Worm (Caenorhabditis elegans) whole organism, L4 larva: ENCODE results near the gene clec-227.

Experiments
- R02D3.7 ChIP-seq: fragments of 150-350 bp; sonication (generic microtip); optimal IDR thresholded peaks from 3 replicates; lab custom pipeline; 2014; ENCODE audit warnings: missing biosample characterization, missing genetic modification characterization
- cey-2 ChIP-seq: sonication (generic microtip); optimal IDR thresholded peaks from 3 replicates; lab custom pipeline; 2017; ENCODE audit warnings: missing genetic modification characterization, mild to moderate bottlenecking, missing compliant biosample characterization, antibody characterized with exemption, borderline replicate concordance; ENCODE audit not compliant: insufficient read depth
- daf-8 ChIP-seq: fragments of 200-800 bp; sonication (Bioruptor generic); IDR thresholded peaks from 2 replicates; pipeline ENCODE4 v1.3.6; 2022; ENCODE audit warnings: missing genetic modification characterization, missing compliant biosample characterization
- dmd-9 ChIP-seq: fragments of 200-800 bp; sonication (Bioruptor generic); IDR thresholded peaks from 2 replicates; pipeline ENCODE4 v1.3.6; 2022; ENCODE audit warnings: missing genetic modification reagents, missing genetic modification characterization, missing compliant biosample characterization
- egl-27 ChIP-seq: sonication (generic microtip); optimal IDR thresholded peaks from 3 replicates; lab custom pipeline; 2017; ENCODE audit warnings: missing biosample characterization, missing genetic modification reagents, missing genetic modification characterization
- fkh-10 ChIP-seq: fragments of 150-350 bp; optimal IDR thresholded peaks from 2 replicates; lab custom pipeline; 2014; ENCODE audit warnings: missing biosample characterization, missing genetic modification reagents, missing genetic modification characterization
- jun-1 ChIP-seq: fragments of 150-350 bp; optimal IDR thresholded peaks from 2 replicates; lab custom pipeline; 2014; ENCODE audit warnings: missing biosample characterization, missing genetic modification reagents, missing genetic modification characterization
- nhr-11 ChIP-seq: fragments of 150-350 bp; optimal IDR thresholded peaks from 2 replicates; lab custom pipeline; 2014; ENCODE audit warnings: missing biosample characterization, missing genetic modification characterization
- nhr-28 ChIP-seq: fragments of 150-350 bp; optimal IDR thresholded peaks from 2 replicates; lab custom pipeline; 2014; ENCODE audit warnings: missing biosample characterization, missing genetic modification characterization
- nhr-76 ChIP-seq: fragments of 150-350 bp; optimal IDR thresholded peaks from 2 replicates; lab custom pipeline; 2014; ENCODE audit warnings: missing biosample characterization, missing genetic modification characterization
- nhr-77 ChIP-seq: fragments of 150-350 bp; optimal IDR thresholded peaks from 2 replicates; lab custom pipeline; 2014; ENCODE audit warnings: missing biosample characterization, missing genetic modification characterization
- pha-4 ChIP-seq, 2 experiments: fragments of 150-350 bp in 1 of 2; fragments of 200-800 bp in 1 of 2; sonication (Bioruptor generic) in 1 of 2; IDR thresholded peaks in 1 of 2; optimal IDR thresholded peaks in 1 of 2; 2 replicates each; pipeline versions ENCODE4 v1.3.6 to Lab custom; 2014 to 2022; ENCODE audit warnings: missing genetic modification characterization in 2 of 2, missing genetic modification reagents in 2 of 2, missing biosample characterization in 1 of 2, missing compliant biosample characterization in 1 of 2
- ztf-7 ChIP-seq: fragments of 150-350 bp; optimal IDR thresholded peaks from 2 replicates; lab custom pipeline; 2014; ENCODE audit warnings: missing biosample characterization, missing genetic modification characterization

DNA sequence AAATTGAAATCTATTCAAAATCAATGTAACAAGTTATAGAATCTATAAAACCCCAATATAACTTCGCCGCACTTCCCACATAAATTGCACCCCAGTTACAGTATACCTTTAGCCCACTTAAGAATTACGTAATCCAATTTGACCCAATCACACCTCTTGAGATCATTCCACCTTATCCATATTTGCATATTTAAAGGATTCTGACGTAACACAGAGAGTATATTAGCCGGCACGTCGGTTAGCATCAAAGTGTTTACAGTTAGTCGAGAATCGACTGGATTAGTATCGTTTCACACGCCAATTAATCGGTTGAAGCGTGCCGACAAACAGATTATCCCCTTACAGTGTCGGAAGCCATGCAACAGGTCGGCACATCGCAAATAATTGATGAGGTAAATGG, 38.7 kb upstream of the clec-227 start:
- TF ChIP-seq daf-8, result no peak
- TF ChIP-seq jun-1 (tag; lab: Kevin White, UChicago), result no peak
- TF ChIP-seq nhr-11, result no peak
- no peak for TF ChIP-seq nhr-76 (tag; lab: Kevin White, UChicago)
- no peak for TF ChIP-seq R02D3.7
- TF ChIP-seq pha-4 (GFP tag; IDR thresholded peaks at IDR 0.05; lab: Robert Waterston, UW), result no peak
- no peak for TF ChIP-seq pha-4 (tag; optimal IDR thresholded peaks at IDR 0.05; lab: Kevin White, UChicago)
- TF ChIP-seq fkh-10 (GFP tag; lab: Kevin White, UChicago), result no peak
- TF ChIP-seq nhr-28 (tag; lab: Kevin White, UChicago), result no peak
- no peak for TF ChIP-seq cey-2 (tag; lab: Kevin White, UChicago)
- no peak for TF ChIP-seq ztf-7 (tag; lab: Kevin White, UChicago)
- TF ChIP-seq nhr-77 (tag; lab: Kevin White, UChicago), result no peak
- TF ChIP-seq egl-27, result no peak
- TF ChIP-seq dmd-9 (GFP tag; lab: Robert Waterston, UW), result no peak
